Worm (Caenorhabditis elegans): ENCODE measurements around the gene T13C2.3.

The T13C2.3 gene

DNA sequence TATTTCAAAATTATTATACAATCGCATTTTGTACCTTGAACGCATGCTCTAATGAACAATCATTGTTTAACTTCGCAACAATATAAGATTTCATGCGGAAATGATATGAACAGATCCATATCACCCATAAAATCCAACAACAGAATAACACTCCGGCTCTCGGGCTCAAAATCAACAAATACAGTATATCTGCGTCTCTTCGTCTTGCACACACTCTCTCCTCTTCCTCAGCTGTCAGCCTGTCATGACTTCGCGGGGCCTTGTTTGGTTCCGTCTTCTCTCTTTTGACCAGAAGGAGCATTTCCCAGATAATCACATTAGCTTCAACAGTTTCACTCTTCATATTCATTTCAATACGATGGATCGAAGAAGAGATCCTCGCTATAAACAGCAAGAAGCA lies 32.8 kb upstream of the T13C2.3 start, which contains the start of gene F41G3.3 (continued):
- TF ChIP-seq K11D2.4 (GFP tag; IDR thresholded peaks at IDR 0.05) (no peak), attf-5 (GFP tag; optimal IDR thresholded peaks at IDR 0.05) (no peak), hlh-26 (GFP tag; conservative IDR thresholded peaks at IDR 0.05) (no peak), mxl-1 (tag; optimal IDR thresholded peaks at IDR 0.05) (no peak)

ce11 chrII:6764734-6765133 lies 24.3 kb upstream of the T13C2.3 start, which contains the start of gene nlp-50:
TSS of gene nlp-50 (plus strand) at chrII:6765034.
- TF ChIP-seq ceh-79 (tag; optimal IDR thresholded peaks at IDR 0.05) (no peak), die-1 (tag; optimal IDR thresholded peaks at IDR 0.05) (no peak), F57C9.4 (tag; optimal IDR thresholded peaks at IDR 0.05) (no peak), lsy-27 (tag; optimal IDR thresholded peaks at IDR 0.05; ENCODE audit: borderline replicate concordance, insufficient read depth) (no peak), zfh-2 (GFP tag; conservative IDR thresholded peaks at IDR 0.05) (no peak), K11D2.4 (GFP tag; IDR thresholded peaks at IDR 0.05) (no peak), nhr-80 (tag; optimal IDR thresholded peaks at IDR 0.05) (no peak), T26A5.8 (tag; optimal IDR thresholded peaks at IDR 0.05) (no peak), nhr-90 (tag; optimal IDR thresholded peaks at IDR 0.05) (no peak), ZK185.1 (tag; optimal IDR thresholded peaks at IDR 0.05; ENCODE audit: poor library complexity, severe bottlenecking) (no peak), let-526 (GFP tag; IDR thresholded peaks at IDR 0.05) (no peak), lsl-1 (GFP tag; optimal IDR thresholded peaks at IDR 0.05) (no peak), ztf-25 (GFP tag; IDR thresholded peaks at IDR 0.05) (no peak), somi-1 (GFP tag; optimal IDR thresholded peaks at IDR 0.05) (no peak), hrde-1 (tag; optimal IDR thresholded peaks at IDR 0.05; ENCODE audit: borderline replicate concordance) (no peak), let-607 (tag; optimal IDR thresholded peaks at IDR 0.05) (no peak), gei-17 (GFP tag; optimal IDR thresholded peaks at IDR 0.05) (no peak), bed-2 (GFP tag; IDR thresholded peaks at IDR 0.05) (no peak), unc-130 (GFP tag; optimal IDR thresholded peaks at IDR 0.05) (no peak)

- TF ChIP-seq pha-4 (tag; optimal IDR thresholded peaks at IDR 0.05) (no peak), nhr-80 (tag; optimal IDR thresholded peaks at IDR 0.05) (peak; percentile 51)
Measured at ce11 chrII:6768014-6768413, 21.0 kb upstream of the T13C2.3 start, which contains the start of gene F41G3.18. TSS of gene F41G3.18 (plus strand) at chrII:6768314.

DNA sequence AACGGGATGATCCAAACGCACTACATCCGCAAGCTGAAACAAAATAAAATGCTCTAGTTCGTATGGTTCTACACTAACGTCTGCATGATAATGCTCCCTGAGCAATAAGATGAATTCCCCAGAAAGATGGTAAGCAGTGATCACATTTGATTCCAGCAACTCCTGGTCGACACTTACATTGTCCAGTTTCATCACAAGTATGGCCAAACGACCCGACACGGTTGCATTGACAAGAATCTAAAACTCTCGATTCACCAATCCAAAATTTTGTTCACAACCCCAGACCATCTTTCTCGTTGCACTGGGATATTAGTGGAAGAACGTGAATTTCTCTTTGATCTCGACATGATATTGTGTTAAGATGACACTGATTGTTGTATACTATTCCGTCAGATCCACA lies 19.0 kb upstream of the T13C2.3 start:
- TF ChIP-seq attf-3 (GFP tag; conservative IDR thresholded peaks at IDR 0.05) (no peak), lin-35 (GFP tag; optimal IDR thresholded peaks at IDR 0.05) (no peak), ceh-58 (GFP tag; IDR thresholded peaks at IDR 0.05) (no peak), lin-54 (GFP tag; optimal IDR thresholded peaks at IDR 0.05) (no peak), gei-17 (GFP tag; optimal IDR thresholded peaks at IDR 0.05) (no peak), K12H6.12 (tag; optimal IDR thresholded peaks at IDR 0.05) (no peak), ztf-3 (GFP tag; optimal IDR thresholded peaks at IDR 0.05) (no peak), nfya-2 (GFP tag; IDR thresholded peaks at IDR 0.05) (no peak), madf-6 (GFP tag; IDR thresholded peaks at IDR 0.05) (no peak), ets-4 (GFP tag; optimal IDR thresholded peaks at IDR 0.05) (no peak), ztf-28 (GFP tag; IDR thresholded peaks at IDR 0.05) (no peak), Y95B8A.8 (GFP tag; IDR thresholded peaks at IDR 0.05) (no peak), C06A6.2 (GFP tag; conservative IDR thresholded peaks at IDR 0.05) (no peak), snpc-3.4 (tag; optimal IDR thresholded peaks at IDR 0.05) (no peak), ceh-91 (GFP tag; IDR thresholded peaks at IDR 0.05) (no peak), nhr-179 (tag; optimal IDR thresholded peaks at IDR 0.05) (no peak), die-1 (tag; optimal IDR thresholded peaks at IDR 0.05) (no peak), hrde-1 (tag; optimal IDR thresholded peaks at IDR 0.05; ENCODE audit: borderline replicate concordance) (no peak), ceh-79 (tag; optimal IDR thresholded peaks at IDR 0.05) (no peak), sptf-2 (GFP tag; optimal IDR thresholded peaks at IDR 0.05) (no peak)

All from whole organism, young adult.